Worm (Caenorhabditis elegans) whole organism, L2 larva: ENCODE results near the gene F42A10.7.

ENCODE experiments used
- C34F6.9 ChIP-seq: fragments of 150-350 bp; optimal IDR thresholded peaks from 2 replicates; lab custom pipeline; 2014; ENCODE audit warnings: missing biosample characterization, missing genetic modification characterization
- F13H6.1 ChIP-seq: sonication (generic microtip); optimal IDR thresholded peaks from 2 replicates; lab custom pipeline; 2016; ENCODE audit warnings: missing genetic modification characterization, missing compliant biosample characterization
- R02D3.7 ChIP-seq: fragments of 150-350 bp; optimal IDR thresholded peaks from 2 replicates; lab custom pipeline; 2014; ENCODE audit warnings: missing biosample characterization, missing genetic modification characterization
- Y55F3AM.14 ChIP-seq: fragments of 200-800 bp; sonication (Bioruptor generic); optimal IDR thresholded peaks from 2 replicates; lab custom pipeline; 2018; ENCODE audit warnings: mild to moderate bottlenecking, missing genetic modification characterization, missing compliant biosample characterization
- ZK546.5 ChIP-seq: sonication (generic microtip); optimal IDR thresholded peaks from 2 replicates; lab custom pipeline; 2017; ENCODE audit warnings: missing biosample characterization, missing genetic modification characterization
- alr-1 ChIP-seq: fragments of 150-350 bp; optimal IDR thresholded peaks from 2 replicates; lab custom pipeline; 2014; ENCODE audit warnings: missing biosample characterization, missing genetic modification characterization
- aly-2 ChIP-seq: fragments of 150-350 bp; optimal IDR thresholded peaks from 2 replicates; lab custom pipeline; 2014; ENCODE audit warnings: missing biosample characterization, missing genetic modification characterization
- ama-1 ChIP-seq: fragments of 150-350 bp; optimal IDR thresholded peaks from 2 replicates; lab custom pipeline; 2018; ENCODE audit warnings: inconsistent platforms
- blmp-1 ChIP-seq: sonication (generic microtip); optimal IDR thresholded peaks from 2 replicates; lab custom pipeline; 2017; ENCODE audit warnings: missing genetic modification characterization, mild to moderate bottlenecking, missing compliant biosample characterization, antibody characterized with exemption, moderate library complexity; ENCODE audit not compliant: insufficient read depth
- ceh-16 ChIP-seq: fragments of 150-350 bp; optimal IDR thresholded peaks from 2 replicates; lab custom pipeline; 2014; ENCODE audit warnings: missing biosample characterization, missing genetic modification characterization
- ceh-82 ChIP-seq: fragments of 150-350 bp; optimal IDR thresholded peaks from 2 replicates; lab custom pipeline; 2014; ENCODE audit warnings: missing biosample characterization, missing genetic modification characterization
- crh-2 ChIP-seq: sonication (generic microtip); optimal IDR thresholded peaks from 2 replicates; lab custom pipeline; 2017; ENCODE audit warnings: missing biosample characterization, missing genetic modification characterization
- dmd-4 ChIP-seq: sonication (generic microtip); optimal IDR thresholded peaks from 2 replicates; lab custom pipeline; 2017; ENCODE audit warnings: missing biosample characterization, missing genetic modification characterization
- egl-27 ChIP-seq: sonication (generic microtip); optimal IDR thresholded peaks from 3 replicates; lab custom pipeline; 2017; ENCODE audit warnings: missing biosample characterization, missing genetic modification reagents, missing genetic modification characterization
- elt-1 ChIP-seq: fragments of 150-350 bp; optimal IDR thresholded peaks from 2 replicates; lab custom pipeline; 2014; ENCODE audit warnings: missing biosample characterization, missing genetic modification characterization
- fos-1 ChIP-seq: fragments of 150-350 bp; optimal IDR thresholded peaks from 2 replicates; lab custom pipeline; 2014; ENCODE audit warnings: missing biosample characterization, missing genetic modification characterization
- gmeb-1 ChIP-seq: fragments of 150-350 bp; optimal IDR thresholded peaks from 2 replicates; lab custom pipeline; 2014; ENCODE audit warnings: missing biosample characterization, missing genetic modification characterization
- lin-11 ChIP-seq: fragments of 150-350 bp; sonication (generic microtip); optimal IDR thresholded peaks from 2 replicates; lab custom pipeline; 2014; ENCODE audit warnings: missing biosample characterization, missing genetic modification characterization, inconsistent platforms, mixed read lengths
- lin-39 ChIP-seq: fragments of 150-350 bp; optimal IDR thresholded peaks from 2 replicates; lab custom pipeline; 2014; ENCODE audit warnings: missing biosample characterization, missing genetic modification reagents, missing genetic modification characterization
- lsy-2 ChIP-seq, 2 experiments: fragments of 150-350 bp in 1 of 2; sonication (generic microtip) in 1 of 2; optimal IDR thresholded peaks; 2 replicates each; lab custom pipeline; 2014 to 2017; ENCODE audit warnings: missing biosample characterization in 2 of 2, missing genetic modification characterization in 2 of 2
- mab-5 ChIP-seq: fragments of 150-350 bp; optimal IDR thresholded peaks from 2 replicates; lab custom pipeline; 2014; ENCODE audit warnings: missing biosample characterization, missing genetic modification characterization
- mbf-1 ChIP-seq: sonication (generic microtip); optimal IDR thresholded peaks from 2 replicates; lab custom pipeline; 2017; ENCODE audit warnings: missing biosample characterization, missing genetic modification characterization
- nhr-11 ChIP-seq: fragments of 150-350 bp; optimal IDR thresholded peaks from 2 replicates; lab custom pipeline; 2014; ENCODE audit warnings: missing biosample characterization, missing genetic modification characterization
- nhr-129 ChIP-seq: fragments of 150-350 bp; optimal IDR thresholded peaks from 2 replicates; lab custom pipeline; 2014; ENCODE audit warnings: missing biosample characterization, missing genetic modification characterization
- nhr-23 ChIP-seq: fragments of 150-350 bp; optimal IDR thresholded peaks from 2 replicates; lab custom pipeline; 2014; ENCODE audit warnings: missing biosample characterization, missing genetic modification reagents, missing genetic modification characterization
- nhr-237 ChIP-seq: fragments of 150-350 bp; optimal IDR thresholded peaks from 2 replicates; lab custom pipeline; 2014; ENCODE audit warnings: missing biosample characterization, missing genetic modification characterization
- nhr-25 ChIP-seq: fragments of 150-350 bp; sonication (generic microtip); optimal IDR thresholded peaks from 3 replicates; lab custom pipeline; 2014; ENCODE audit warnings: missing biosample characterization, missing genetic modification characterization
- nhr-6 ChIP-seq: fragments of 150-350 bp; optimal IDR thresholded peaks from 2 replicates; lab custom pipeline; 2014; ENCODE audit warnings: missing biosample characterization, missing genetic modification characterization
- nhr-77 ChIP-seq: fragments of 150-350 bp; optimal IDR thresholded peaks from 2 replicates; lab custom pipeline; 2014; ENCODE audit warnings: missing biosample characterization, missing genetic modification characterization
- sem-4 ChIP-seq: fragments of 150-350 bp; optimal IDR thresholded peaks from 2 replicates; lab custom pipeline; 2014; ENCODE audit warnings: missing biosample characterization, missing genetic modification reagents, missing genetic modification characterization
- sma-3 ChIP-seq: sonication (generic microtip); optimal IDR thresholded peaks from 2 replicates; lab custom pipeline; 2016; ENCODE audit warnings: missing genetic modification reagents, missing genetic modification characterization, missing compliant biosample characterization
- sma-9 ChIP-seq, 2 experiments: fragments of 150-350 bp in 1 of 2; sonication (generic microtip) in 1 of 2; optimal IDR thresholded peaks; 2 replicates each; lab custom pipeline; 2014 to 2016; ENCODE audit warnings: missing genetic modification characterization in 2 of 2, mild to moderate bottlenecking in 1 of 2, missing biosample characterization in 1 of 2, missing compliant biosample characterization in 1 of 2, missing genetic modification reagents in 1 of 2, moderate library complexity in 1 of 2
- snpc-4 ChIP-seq: fragments of 150-350 bp; optimal IDR thresholded peaks from 2 replicates; lab custom pipeline; 2014; ENCODE audit warnings: missing biosample characterization, missing genetic modification characterization
- unc-39 ChIP-seq: fragments of 150-350 bp; optimal IDR thresholded peaks from 2 replicates; lab custom pipeline; 2014; ENCODE audit warnings: missing biosample characterization, missing genetic modification characterization
- unc-55 ChIP-seq: fragments of 150-350 bp; sonication (generic microtip); optimal IDR thresholded peaks from 3 replicates; lab custom pipeline; 2014; ENCODE audit warnings: missing biosample characterization, missing genetic modification reagents, missing genetic modification characterization
- unc-62 ChIP-seq: fragments of 150-350 bp; optimal IDR thresholded peaks from 2 replicates; lab custom pipeline; 2014; ENCODE audit warnings: missing biosample characterization, missing genetic modification reagents, missing genetic modification characterization
- ztf-1 ChIP-seq: fragments of 200-800 bp; sonication (Bioruptor generic); conservative IDR thresholded peaks from 2 replicates; pipeline ENCODE4 v1.3.6; 2022; ENCODE audit warnings: missing genetic modification characterization, missing compliant biosample characterization
- ztf-11 ChIP-seq: sonication (generic microtip); optimal IDR thresholded peaks from 2 replicates; lab custom pipeline; 2017; ENCODE audit warnings: missing biosample characterization, missing genetic modification characterization

F42A10.7 gene

ce11 chrIII:6136178-6136577 is 42.3 kb downstream of the F42A10.7 start, which contains the start of gene mvk-1:
Gene mvk-1, minus strand, starts transcription at chrIII:6136278.
- no peak for TF ChIP-seq ceh-82
- TF ChIP-seq lsy-2 (tag; optimal IDR thresholded peaks at IDR 0.05; lab: Kevin White, UChicago), result peak in 1 of 2 experiments; percentile 9
- TF ChIP-seq nhr-25 (tag; lab: Kevin White, UChicago), result no peak
- TF ChIP-seq ztf-1 (GFP tag; lab: Robert Waterston, UW), result no peak
- TF ChIP-seq ama-1 (lab: Kevin White, UChicago), result no peak

- TF ChIP-seq elt-1 (tag; lab: Kevin White, UChicago) (no peak), sma-3 (GFP tag; lab: Kevin White, UChicago) (no peak), nhr-237 (tag; lab: Kevin White, UChicago) (no peak), nhr-23 (tag; lab: Kevin White, UChicago) (no peak), blmp-1 (tag; lab: Kevin White, UChicago) (no peak), unc-39 (no peak), egl-27 (peak; percentile 4), ama-1 (lab: Kevin White, UChicago) (no peak), unc-62 (no peak), mab-5 (tag; lab: Kevin White, UChicago) (no peak), crh-2 (tag; lab: Kevin White, UChicago) (no peak), nhr-6 (tag; lab: Kevin White, UChicago) (no peak), snpc-4 (tag; lab: Kevin White, UChicago) (peak; percentile 45), F13H6.1 (tag; lab: Kevin White, UChicago) (peak; percentile 59), ZK546.5 (tag; lab: Kevin White, UChicago) (no peak), mbf-1 (tag; lab: Kevin White, UChicago) (no peak), dmd-4 (tag; lab: Kevin White, UChicago) (no peak), Y55F3AM.14 (GFP tag; lab: Kevin White, UChicago) (peak; percentile 19), alr-1 (tag; lab: Kevin White, UChicago) (no peak), ztf-11 (tag; lab: Kevin White, UChicago) (no peak), nhr-11 (no peak), lin-11 (tag; lab: Kevin White, UChicago) (no peak), nhr-25 (tag; lab: Kevin White, UChicago) (no peak), C34F6.9 (tag; lab: Kevin White, UChicago) (peak; percentile 10), unc-55 (GFP tag; lab: Kevin White, UChicago) (peak; percentile 2), lin-39 (no peak), ceh-16 (tag; lab: Kevin White, UChicago) (no peak), sem-4 (tag; lab: Kevin White, UChicago) (peak; percentile 27), gmeb-1 (tag; lab: Kevin White, UChicago) (no peak), ztf-1 (GFP tag; lab: Robert Waterston, UW) (no peak)
Observed at ce11 chrIII:6135211-6135610, 43.3 kb downstream of the F42A10.7 start.

- TF ChIP-seq R02D3.7 (tag; lab: Kevin White, UChicago) (no peak), unc-39 (no peak), dmd-4 (tag; lab: Kevin White, UChicago) (no peak), F13H6.1 (tag; lab: Kevin White, UChicago) (no peak), ztf-11 (tag; lab: Kevin White, UChicago) (no peak), nhr-23 (tag; lab: Kevin White, UChicago) (no peak), nhr-77 (no peak), sma-9 (GFP tag; optimal IDR thresholded peaks at IDR 0.05; lab: Kevin White, UChicago) (no peak), sma-9 (tag; optimal IDR thresholded peaks at IDR 0.05; lab: Kevin White, UChicago) (no peak), aly-2 (tag; lab: Kevin White, UChicago) (no peak), nhr-129 (peak; percentile 5), ceh-16 (tag; lab: Kevin White, UChicago) (no peak), crh-2 (tag; lab: Kevin White, UChicago) (peak; percentile 16), ama-1 (lab: Kevin White, UChicago) (no peak), gmeb-1 (tag; lab: Kevin White, UChicago) (no peak), C34F6.9 (tag; lab: Kevin White, UChicago) (no peak), fos-1 (tag; lab: Kevin White, UChicago) (peak; percentile 34)
Observed at ce11 chrIII:6134111-6134510, 44.4 kb downstream of the F42A10.7 start.
